Worm (Caenorhabditis elegans) whole organism, midembryonic: Measurements from ENCODE around the gene gars-1.

Experiments used
- T22C8.4 ChIP-seq: fragments of 200-800 bp; sonication (Bioruptor generic); IDR thresholded peaks from 2 replicates; pipeline ENCODE4 v1.3.6; 2022; ENCODE audit warnings: missing genetic modification characterization, missing compliant biosample characterization
- cog-1 ChIP-seq: sonication (generic microtip); optimal IDR thresholded peaks from 2 replicates; lab custom pipeline; 2016; ENCODE audit warnings: missing genetic modification characterization, missing compliant biosample characterization
- flt-1 ChIP-seq: fragments of 200-800 bp; sonication (Bioruptor generic); IDR thresholded peaks from 2 replicates; pipeline ENCODE4 v1.3.6; 2022; ENCODE audit warnings: missing genetic modification characterization, missing compliant biosample characterization
- klf-2 ChIP-seq: fragments of 200-800 bp; sonication (Bioruptor generic); conservative IDR thresholded peaks from 2 replicates; pipeline ENCODE4 v1.3.6; 2022; ENCODE audit warnings: missing genetic modification reagents, missing genetic modification characterization, missing compliant biosample characterization
- med-1 ChIP-seq: sonication (generic microtip); optimal IDR thresholded peaks from 2 replicates; lab custom pipeline; 2017; ENCODE audit warnings: missing genetic modification characterization, mild to moderate bottlenecking, missing compliant biosample characterization, antibody characterized with exemption, missing genetic modification reagents; ENCODE audit not compliant: insufficient read depth
- ref-1 ChIP-seq: fragments of 200-800 bp; sonication (Bioruptor generic); conservative IDR thresholded peaks from 2 replicates; pipeline ENCODE4 v1.3.6; 2022; ENCODE audit warnings: missing genetic modification reagents, missing genetic modification characterization, missing compliant biosample characterization
- tab-1 ChIP-seq: fragments of 200-800 bp; sonication (Bioruptor generic); IDR thresholded peaks from 2 replicates; pipeline ENCODE4 v1.3.6; 2022; ENCODE audit warnings: missing genetic modification characterization, missing compliant biosample characterization
- ztf-23 ChIP-seq: fragments of 200-800 bp; sonication (Bioruptor generic); IDR thresholded peaks from 2 replicates; pipeline ENCODE4 v1.3.6; 2022; ENCODE audit warnings: missing genetic modification reagents, missing genetic modification characterization, missing compliant biosample characterization
- ztf-29 ChIP-seq: fragments of 200-800 bp; sonication (Bioruptor generic); IDR thresholded peaks from 2 replicates; pipeline ENCODE4 v1.3.6; 2022; ENCODE audit warnings: missing genetic modification reagents, missing genetic modification characterization, missing compliant biosample characterization

The gars-1 gene

DNA sequence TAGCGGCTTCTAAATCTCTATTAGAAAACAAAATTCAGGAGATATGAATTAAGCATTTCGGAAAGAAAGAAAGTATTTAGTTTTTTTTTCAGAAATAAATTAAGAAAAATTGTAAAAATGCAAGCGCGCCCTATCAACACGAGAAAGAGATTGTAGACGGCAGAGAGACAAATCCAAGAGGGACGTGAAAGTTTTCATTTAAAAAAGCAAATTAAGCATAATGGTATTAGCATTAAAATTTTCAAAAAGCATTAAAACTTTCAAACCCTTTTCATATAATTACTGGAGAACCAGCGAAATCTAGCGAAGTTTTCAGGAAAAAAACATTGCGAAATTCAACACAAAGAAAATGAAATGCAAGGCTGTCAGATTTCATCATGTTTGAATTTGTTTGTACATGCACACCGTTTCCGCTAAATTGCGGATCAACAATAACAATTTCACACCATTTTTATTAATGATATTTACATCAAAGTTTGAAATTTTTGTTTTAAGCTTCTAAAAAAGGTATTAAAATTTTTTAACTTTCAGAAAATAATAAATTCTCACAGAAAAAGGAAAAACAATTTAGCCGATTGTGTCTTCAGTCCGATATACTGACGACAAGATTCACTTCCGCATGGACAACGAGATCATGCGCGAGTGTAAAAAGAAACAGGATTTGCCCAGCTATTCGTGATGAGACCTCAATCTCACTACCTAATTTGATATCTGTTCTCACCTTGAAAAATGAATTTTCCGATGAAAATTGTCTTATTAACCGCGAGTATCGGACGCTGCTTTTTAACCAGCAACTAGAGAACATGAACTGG lies at the start of gene gars-1:
Gene gars-1, minus strand, starts transcription at position 808 of the 812 bp plus-strand sequence.
- no peak for TF ChIP-seq flt-1 (GFP tag; lab: Robert Waterston, UW)
- no peak for TF ChIP-seq med-1 (GFP tag; lab: Kevin White, UChicago)
- TF ChIP-seq cog-1 (tag; lab: Kevin White, UChicago) = no peak
- TF ChIP-seq T22C8.4 (GFP tag; lab: Robert Waterston, UW) = no peak
- no peak for TF ChIP-seq tab-1 (GFP tag; lab: Robert Waterston, UW)

- peak; percentile 80; the same call in 1 of the 2 replicates for TF ChIP-seq flt-1 (GFP tag; lab: Robert Waterston, UW)
- TF ChIP-seq ztf-29 = peak; percentile 42; the same call in 1 of the 2 replicates
- peak; percentile 88 for TF ChIP-seq tab-1 (GFP tag; lab: Robert Waterston, UW)
- peak; percentile 65; the same call in 1 of the 2 replicates for TF ChIP-seq ref-1 (GFP tag; lab: Robert Waterston, UW)
- peak; percentile 75 for TF ChIP-seq klf-2 (GFP tag; lab: Robert Waterston, UW)
- peak; percentile 12 for TF ChIP-seq med-1 (GFP tag; lab: Kevin White, UChicago)
- TF ChIP-seq ztf-23 (GFP tag; lab: Robert Waterston, UW) = peak; percentile 78
Observed at ce11 chrIII:5211137-5211648, 47.8 kb upstream of the gars-1 start.

- TF ChIP-seq klf-2 (GFP tag; lab: Robert Waterston, UW) (no peak), ref-1 (GFP tag; lab: Robert Waterston, UW) (no peak), med-1 (GFP tag; lab: Kevin White, UChicago) (no peak), cog-1 (tag; lab: Kevin White, UChicago) (no peak), ztf-29 (no peak), tab-1 (GFP tag; lab: Robert Waterston, UW) (no peak), T22C8.4 (GFP tag; lab: Robert Waterston, UW) (no peak), ztf-23 (GFP tag; lab: Robert Waterston, UW) (no peak), flt-1 (GFP tag; lab: Robert Waterston, UW) (no peak)
Observed at ce11 chrIII:5210269-5210668, 46.8 kb upstream of the gars-1 start.

DNA sequence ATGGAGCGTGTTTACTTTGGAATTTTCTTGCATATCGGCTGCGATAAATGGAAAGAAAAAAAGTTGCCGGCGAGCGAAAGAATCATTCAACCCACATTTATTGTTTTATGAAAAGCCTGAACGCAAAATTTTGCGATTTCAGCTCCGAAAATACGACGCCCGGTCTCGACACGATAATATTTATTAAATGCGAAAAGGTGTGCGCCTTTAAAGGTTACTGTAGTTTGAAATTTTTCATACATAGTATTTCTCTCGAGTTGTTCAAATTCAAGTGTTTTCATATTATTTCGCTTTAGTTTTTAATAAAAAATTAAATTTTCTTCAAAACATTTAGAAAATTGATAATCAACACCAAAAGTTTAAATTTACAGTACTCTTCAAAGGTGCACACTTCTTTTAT lies 45.6 kb upstream of the gars-1 start, which contains the start of gene syx-16:
Gene syx-16, minus strand, starts transcription at position 118 of the 400 bp plus-strand sequence.
- TF ChIP-seq med-1 (GFP tag; lab: Kevin White, UChicago) (no peak), T22C8.4 (GFP tag; lab: Robert Waterston, UW) (no peak), ref-1 (GFP tag; lab: Robert Waterston, UW) (no peak), tab-1 (GFP tag; lab: Robert Waterston, UW) (no peak), flt-1 (GFP tag; lab: Robert Waterston, UW) (no peak), cog-1 (tag; lab: Kevin White, UChicago) (no peak), ztf-29 (no peak)

ce11 chrIII:5206861-5207414 lies 43.5 kb upstream of the gars-1 start, which contains the start of gene morc-1:
Gene morc-1, minus strand, starts transcription at chrIII:5206911.
- TF ChIP-seq cog-1 (tag; lab: Kevin White, UChicago) = no peak
- TF ChIP-seq klf-2 (GFP tag; lab: Robert Waterston, UW) = no peak
- no peak for TF ChIP-seq T22C8.4 (GFP tag; lab: Robert Waterston, UW)
- no peak for TF ChIP-seq ztf-23 (GFP tag; lab: Robert Waterston, UW)
- no peak for TF ChIP-seq tab-1 (GFP tag; lab: Robert Waterston, UW)
- TF ChIP-seq flt-1 (GFP tag; lab: Robert Waterston, UW) = no peak
- TF ChIP-seq med-1 (GFP tag; lab: Kevin White, UChicago) = no peak
- TF ChIP-seq ztf-29 = no peak
- no peak for TF ChIP-seq ref-1 (GFP tag; lab: Robert Waterston, UW)

- TF ChIP-seq T22C8.4 (GFP tag; lab: Robert Waterston, UW) (no peak), med-1 (GFP tag; lab: Kevin White, UChicago) (no peak), cog-1 (tag; lab: Kevin White, UChicago) (no peak), klf-2 (GFP tag; lab: Robert Waterston, UW) (no peak), flt-1 (GFP tag; lab: Robert Waterston, UW) (no peak), ztf-29 (no peak), ref-1 (GFP tag; lab: Robert Waterston, UW) (no peak), tab-1 (GFP tag; lab: Robert Waterston, UW) (no peak), ztf-23 (GFP tag; lab: Robert Waterston, UW) (no peak)
Observed at ce11 chrIII:5203310-5203709, 39.9 kb upstream of the gars-1 start.

DNA sequence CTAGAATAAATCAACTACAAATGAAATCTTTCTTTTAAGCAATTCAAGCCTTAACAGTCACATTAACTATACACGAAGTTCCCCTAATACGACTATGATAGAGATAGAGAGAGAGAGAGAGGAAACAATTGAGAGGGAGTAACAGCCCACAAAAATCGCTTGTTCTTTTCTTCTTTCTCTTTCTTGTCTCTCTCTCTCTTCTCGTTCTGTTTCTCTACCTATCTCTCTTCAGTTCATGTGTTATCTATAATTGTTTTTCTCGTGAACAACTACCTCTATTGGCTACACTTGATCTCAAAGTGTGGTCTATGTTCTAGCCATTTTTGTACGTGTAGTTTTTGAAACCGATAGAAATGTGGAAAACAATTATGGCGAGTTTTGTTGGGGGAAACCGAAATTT lies 39.2 kb upstream of the gars-1 start:
- TF ChIP-seq flt-1 (GFP tag; lab: Robert Waterston, UW) (no peak), ref-1 (GFP tag; lab: Robert Waterston, UW) (no peak), klf-2 (GFP tag; lab: Robert Waterston, UW) (no peak), cog-1 (tag; lab: Kevin White, UChicago) (no peak), ztf-23 (GFP tag; lab: Robert Waterston, UW) (no peak), T22C8.4 (GFP tag; lab: Robert Waterston, UW) (no peak), ztf-29 (no peak), tab-1 (GFP tag; lab: Robert Waterston, UW) (no peak), med-1 (GFP tag; lab: Kevin White, UChicago) (no peak)

ce11 chrIII:5201267-5201666 lies 37.8 kb upstream of the gars-1 start:
- TF ChIP-seq ref-1 (GFP tag; lab: Robert Waterston, UW) = no peak
- TF ChIP-seq med-1 (GFP tag; lab: Kevin White, UChicago) = no peak
